Fruit fly (Drosophila melanogaster) whole organism, embryonic: ENCODE data around the gene CG6628.
A peak's percentile ranks its signal among the peaks of the same experiment; 100 is the strongest.

Experiments
- Atf-2 ChIP-seq: fragments of 200-800 bp; sonication (Bioruptor generic); optimal IDR thresholded peaks from 2 replicates; lab custom pipeline; 2016; ENCODE audit warnings: missing biosample characterization, missing genetic modification characterization
- Bgb ChIP-seq: fragments of 200-800 bp; sonication (Bioruptor generic); IDR thresholded peaks from 2 replicates; pipeline ENCODE4 v1.3.6; 2022; ENCODE audit warnings: missing biosample characterization, missing genetic modification characterization; ENCODE audit not compliant: partially characterized antibody
- Blimp-1 ChIP-seq: fragments of 200-800 bp; sonication (Bioruptor generic); optimal IDR thresholded peaks from 3 replicates; lab custom pipeline; 2018; ENCODE audit warnings: missing biosample characterization, missing genetic modification characterization, mild to moderate bottlenecking, moderate library complexity, missing genetic modification reagents
- CG10543 ChIP-seq: fragments of 200-800 bp; sonication (Bioruptor generic); optimal IDR thresholded peaks from 3 replicates; lab custom pipeline; 2017; ENCODE audit warnings: missing biosample characterization, mild to moderate bottlenecking, missing genetic modification characterization, moderate library complexity
- CG10654 ChIP-seq: fragments of 200-800 bp; sonication (Bioruptor generic); optimal IDR thresholded peaks from 2 replicates; lab custom pipeline; 2016; ENCODE audit warnings: missing biosample characterization, missing genetic modification characterization
- CG10959 ChIP-seq: fragments of 200-800 bp; sonication (Bioruptor generic); IDR thresholded peaks from 2 replicates; pipeline ENCODE4 v1.3.6; 2022; ENCODE audit warnings: missing biosample characterization, missing genetic modification characterization
- CG11247 ChIP-seq: fragments of 200-800 bp; sonication (Bioruptor generic); IDR thresholded peaks from 2 replicates; pipeline ENCODE4 v1.3.6; 2022; ENCODE audit warnings: missing biosample characterization, missing genetic modification characterization
- CG12071 ChIP-seq: fragments of 200-800 bp; sonication (Bioruptor generic); optimal IDR thresholded peaks from 3 replicates; lab custom pipeline; 2018; ENCODE audit warnings: missing biosample characterization, mild to moderate bottlenecking, missing genetic modification characterization
- CG13894 ChIP-seq: fragments of 200-800 bp; sonication (Bioruptor generic); optimal IDR thresholded peaks from 3 replicates; lab custom pipeline; 2018; ENCODE audit warnings: missing biosample characterization, mild to moderate bottlenecking, missing genetic modification characterization, moderate library complexity
- CG16779 ChIP-seq: fragments of 200-800 bp; sonication (Bioruptor generic); IDR thresholded peaks from 2 replicates; pipeline ENCODE4 v1.3.6; 2022; ENCODE audit warnings: missing biosample characterization, missing genetic modification characterization
- CG3163 ChIP-seq: fragments of 200-800 bp; sonication (Bioruptor generic); optimal IDR thresholded peaks from 3 replicates; lab custom pipeline; 2016; ENCODE audit warnings: missing biosample characterization, missing genetic modification characterization
- CG32532 ChIP-seq: fragments of 200-800 bp; sonication (Bioruptor generic); IDR thresholded peaks from 2 replicates; pipeline ENCODE4 v1.3.6; 2022; ENCODE audit warnings: missing biosample characterization, missing genetic modification characterization
- CG32767 ChIP-seq: fragments of 200-800 bp; sonication (Bioruptor generic); IDR thresholded peaks from 2 replicates; pipeline ENCODE4 v1.3.6; 2022; ENCODE audit warnings: missing biosample characterization, missing genetic modification characterization
- CG4282 ChIP-seq: fragments of 200-800 bp; sonication (Bioruptor generic); optimal IDR thresholded peaks from 2 replicates; lab custom pipeline; 2016; ENCODE audit warnings: missing biosample characterization, missing genetic modification characterization
- CG5953 ChIP-seq: fragments of 200-800 bp; sonication (Bioruptor generic); IDR thresholded peaks from 2 replicates; pipeline ENCODE4 v1.3.6; 2022; ENCODE audit warnings: missing biosample characterization, missing genetic modification characterization
- CG6854 ChIP-seq: fragments of 200-800 bp; sonication (Bioruptor generic); optimal IDR thresholded peaks from 3 replicates; lab custom pipeline; 2017; ENCODE audit warnings: missing biosample characterization, mild to moderate bottlenecking, missing genetic modification characterization
- CG8478 ChIP-seq: fragments of >200 bp; optimal IDR thresholded peaks from 2 replicates; lab custom pipeline; 2018
- Dad ChIP-seq: fragments of 200-800 bp; sonication (Bioruptor generic); optimal IDR thresholded peaks from 3 replicates; lab custom pipeline; 2016; ENCODE audit warnings: missing biosample characterization, missing genetic modification characterization
- Dll ChIP-seq: fragments of 200-800 bp; sonication (Bioruptor generic); IDR thresholded peaks from 4 replicates; pipeline ENCODE4 v1.3.6; 2022; ENCODE audit warnings: missing biosample characterization, missing genetic modification characterization; ENCODE audit not compliant: partially characterized antibody
- Eip74EF ChIP-seq, 2 experiments: fragments of 200-800 bp in 1 of 2; fragments of >200 bp in 1 of 2; sonication (Bioruptor generic) in 1 of 2; optimal IDR thresholded peaks; 2 replicates each; lab custom pipeline; 2017 to 2019; ENCODE audit warnings: missing biosample characterization in 2 of 2, missing genetic modification characterization in 2 of 2, mild to moderate bottlenecking in 1 of 2, moderate library complexity in 1 of 2
- Ets65A ChIP-seq: fragments of 200-800 bp; sonication (Bioruptor generic); peaks from one replicate; lab custom pipeline; 2016; ENCODE audit warnings: missing biosample characterization, missing genetic modification characterization
- Gsc ChIP-seq: fragments of 200-800 bp; sonication (Bioruptor generic); IDR thresholded peaks from 2 replicates; pipeline ENCODE4 v1.3.6; 2022; ENCODE audit warnings: missing biosample characterization, missing genetic modification characterization
- Hey ChIP-seq: fragments of 200-800 bp; sonication (Bioruptor generic); optimal IDR thresholded peaks from 3 replicates; lab custom pipeline; 2018; ENCODE audit warnings: missing biosample characterization, mild to moderate bottlenecking, missing genetic modification characterization
- HmgD ChIP-seq: fragments of 200-800 bp; sonication (Bioruptor generic); optimal IDR thresholded peaks from 3 replicates; lab custom pipeline; 2016; ENCODE audit warnings: missing biosample characterization, missing genetic modification characterization
- Hmr ChIP-seq: fragments of 200-800 bp; sonication (Bioruptor generic); optimal IDR thresholded peaks from 3 replicates; lab custom pipeline; 2017; ENCODE audit warnings: mild to moderate bottlenecking, missing biosample characterization, missing genetic modification reagents, missing genetic modification characterization
- Hr51 ChIP-seq, 2 experiments: fragments of 200-800 bp; sonication (Bioruptor generic); optimal IDR thresholded peaks; 2 replicates in 1 of 2; 3 replicates in 1 of 2; lab custom pipeline; 2016 to 2018; ENCODE audit warnings: missing biosample characterization in 2 of 2, missing genetic modification characterization in 2 of 2, mild to moderate bottlenecking in 1 of 2, moderate library complexity in 1 of 2
- Jarid2 ChIP-seq: fragments of 200-800 bp; sonication (Bioruptor generic); optimal IDR thresholded peaks from 3 replicates; lab custom pipeline; 2017; ENCODE audit warnings: mild to moderate bottlenecking, missing biosample characterization, missing genetic modification reagents, missing genetic modification characterization
- Mes4 ChIP-seq: fragments of 200-800 bp; sonication (Bioruptor generic); optimal IDR thresholded peaks from 2 replicates; lab custom pipeline; 2016; ENCODE audit warnings: missing biosample characterization, missing genetic modification characterization
- Myb ChIP-seq: fragments of 200-800 bp; sonication (Bioruptor generic); optimal IDR thresholded peaks from 2 replicates; lab custom pipeline; 2016; ENCODE audit warnings: missing biosample characterization, missing genetic modification characterization
- Nf-YA ChIP-seq: fragments of 200-800 bp; sonication (Bioruptor generic); IDR thresholded peaks from 2 replicates; pipeline ENCODE4 v1.3.6; 2022; ENCODE audit warnings: missing biosample characterization, missing genetic modification characterization
- Trl ChIP-seq, 3 experiments: fragments of >200 bp in 2 of 3; fragments of 200-800 bp in 1 of 3; sonication (Bioruptor generic) in 1 of 3; optimal IDR thresholded peaks; 2 replicates in 1 of 3; 3 replicates in 2 of 3; lab custom pipeline; 2016 to 2017; ENCODE audit warnings: missing biosample characterization in 1 of 3, missing genetic modification characterization in 1 of 3
- abd-A ChIP-seq: fragments of 200-800 bp; sonication (Bioruptor generic); optimal IDR thresholded peaks from 3 replicates; lab custom pipeline; 2019; ENCODE audit warnings: missing biosample characterization, mild to moderate bottlenecking, missing genetic modification characterization, moderate library complexity
- amos ChIP-seq: fragments of 200-800 bp; sonication (Bioruptor generic); IDR thresholded peaks from 2 replicates; pipeline ENCODE4 v1.3.6; 2022; ENCODE audit warnings: missing biosample characterization, missing genetic modification characterization; ENCODE audit not compliant: partially characterized antibody
- bcd ChIP-seq: fragments of 200-800 bp; sonication (Bioruptor generic); optimal IDR thresholded peaks from 2 replicates; lab custom pipeline; 2017; ENCODE audit warnings: missing biosample characterization, mild to moderate bottlenecking, missing genetic modification characterization
- br ChIP-seq: fragments of >200 bp; optimal IDR thresholded peaks from 2 replicates; lab custom pipeline; 2017
- cg ChIP-seq: fragments of 200-800 bp; sonication (Bioruptor generic); optimal IDR thresholded peaks from 3 replicates; lab custom pipeline; 2019; ENCODE audit warnings: missing biosample characterization, mild to moderate bottlenecking, missing genetic modification characterization, moderate library complexity
- ci ChIP-seq: fragments of 200-800 bp; sonication (Bioruptor generic); IDR thresholded peaks from 3 replicates; pipeline ENCODE4 v1.3.6; 2022; ENCODE audit warnings: missing biosample characterization, missing genetic modification characterization
- eve ChIP-seq, 2 experiments: fragments of >200 bp; optimal IDR thresholded peaks; 2 replicates each; lab custom pipeline; 2017; ENCODE audit warnings: missing biosample characterization in 2 of 2, missing genetic modification characterization in 2 of 2
- gem ChIP-seq: fragments of 200-800 bp; sonication (Bioruptor generic); optimal IDR thresholded peaks from 2 replicates; lab custom pipeline; 2019; ENCODE audit warnings: missing biosample characterization, mild to moderate bottlenecking, missing genetic modification characterization, moderate library complexity
- her ChIP-seq: fragments of 200-800 bp; sonication (Bioruptor generic); optimal IDR thresholded peaks from 2 replicates; lab custom pipeline; 2016; ENCODE audit warnings: missing biosample characterization, missing genetic modification characterization
- insv ChIP-seq, 2 experiments: fragments of 200-800 bp; sonication (Bioruptor generic); optimal IDR thresholded peaks; 3 replicates each; lab custom pipeline; 2016 to 2018; ENCODE audit warnings: missing biosample characterization in 2 of 2, missing genetic modification characterization in 2 of 2
- lov ChIP-seq, 2 experiments: fragments of 200-800 bp in 1 of 2; fragments of >200 bp in 1 of 2; sonication (Bioruptor generic) in 1 of 2; IDR thresholded peaks in 1 of 2; optimal IDR thresholded peaks in 1 of 2; 2 replicates in 1 of 2; 3 replicates in 1 of 2; pipeline versions ENCODE4 v1.3.6 to Lab custom; 2017 to 2022; ENCODE audit warnings: missing biosample characterization in 1 of 2, missing genetic modification characterization in 1 of 2
- nmo ChIP-seq: fragments of 200-800 bp; sonication (Bioruptor generic); optimal IDR thresholded peaks from 2 replicates; lab custom pipeline; 2018; ENCODE audit warnings: missing biosample characterization, mild to moderate bottlenecking, missing genetic modification characterization, moderate library complexity
- pros ChIP-seq: fragments of 200-800 bp; sonication (Bioruptor generic); optimal IDR thresholded peaks from 3 replicates; lab custom pipeline; 2019; ENCODE audit warnings: missing biosample characterization, mild to moderate bottlenecking, missing genetic modification characterization, moderate library complexity
- pum ChIP-seq: fragments of 200-800 bp; sonication (Bioruptor generic); optimal IDR thresholded peaks from 2 replicates; lab custom pipeline; 2016; ENCODE audit warnings: missing biosample characterization, missing genetic modification characterization
- repo ChIP-seq: fragments of 200-800 bp; sonication (Bioruptor generic); optimal IDR thresholded peaks from 2 replicates; lab custom pipeline; 2016; ENCODE audit warnings: missing biosample characterization, missing genetic modification characterization
- scrt ChIP-seq: fragments of 200-800 bp; sonication (Bioruptor generic); optimal IDR thresholded peaks from 2 replicates; lab custom pipeline; 2018; ENCODE audit warnings: missing biosample characterization, mild to moderate bottlenecking, missing genetic modification characterization, moderate library complexity
- slp2 ChIP-seq: fragments of 200-800 bp; sonication (Bioruptor generic); optimal IDR thresholded peaks from 2 replicates; lab custom pipeline; 2016; ENCODE audit warnings: missing biosample characterization, missing genetic modification characterization
- vnd ChIP-seq: fragments of 200-800 bp; sonication (Bioruptor generic); IDR thresholded peaks from 3 replicates; pipeline ENCODE4 v1.3.6; 2022; ENCODE audit warnings: missing biosample characterization, missing genetic modification characterization; ENCODE audit not compliant: partially characterized antibody
- zfh1 ChIP-seq: fragments of 200-800 bp; sonication (Bioruptor generic); IDR thresholded peaks from 3 replicates; pipeline ENCODE4 v1.3.6; 2022; ENCODE audit warnings: missing biosample characterization, missing genetic modification characterization

The CG6628 gene

DNA sequence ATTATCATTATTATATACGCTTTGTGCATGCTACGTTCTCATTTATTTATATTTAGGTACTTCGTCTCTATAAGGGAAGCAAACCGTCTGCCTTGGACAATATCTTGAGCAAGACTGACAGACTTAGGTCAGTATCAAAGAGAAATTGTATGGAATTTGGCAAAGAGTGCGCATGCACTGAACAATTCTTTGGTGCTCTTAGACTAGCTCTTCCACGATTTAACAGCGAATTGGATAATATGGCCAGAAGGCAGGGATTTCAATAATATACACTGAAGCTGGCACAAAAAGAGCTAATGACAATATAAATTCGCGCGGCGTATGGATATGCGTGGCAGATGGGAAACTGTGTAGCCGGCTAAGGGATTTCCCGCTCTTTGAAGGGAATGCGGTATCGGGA, 20.1 kb upstream of the CG6628 start (continued):
- TF ChIP-seq bcd (GFP tag; lab: Kevin White, UChicago) (no peak), CG10654 (GFP tag; lab: Kevin White, UChicago) (no peak), vnd (no peak), Gsc (GFP tag; lab: Robert Waterston, UW) (no peak), insv (GFP tag; optimal IDR thresholded peaks at IDR 0.05; lab: Kevin White, UChicago) (no peak), slp2 (GFP tag; lab: Kevin White, UChicago) (no peak), scrt (GFP tag; lab: Kevin White, UChicago) (no peak), CG6854 (GFP tag; lab: Kevin White, UChicago) (no peak), amos (GFP tag; lab: Robert Waterston, UW) (no peak), abd-A (tag; lab: Kevin White, UChicago) (peak; percentile 77), CG10543 (GFP tag; lab: Kevin White, UChicago) (no peak), CG8478 (no peak), Mes4 (GFP tag; lab: Kevin White, UChicago) (no peak), her (GFP tag; lab: Kevin White, UChicago) (no peak), HmgD (GFP tag; lab: Kevin White, UChicago) (no peak), Trl (optimal IDR thresholded peaks at IDR 0.05; lab: Kevin White, UChicago) (peak; percentile 31 to 43), Trl (GFP tag; optimal IDR thresholded peaks at IDR 0.05; lab: Kevin White, UChicago) (no peak), CG5953 (no peak), CG4282 (GFP tag; lab: Kevin White, UChicago) (no peak), lov (optimal IDR thresholded peaks at IDR 0.05; lab: Kevin White, UChicago) (no peak), lov (GFP tag; IDR thresholded peaks at IDR 0.05; lab: Robert Waterston, UW) (no peak), CG32767 (GFP tag; lab: Robert Waterston, UW) (no peak), pros (GFP tag; lab: Kevin White, UChicago) (no peak), Hey (no peak), Hmr (GFP tag; lab: Kevin White, UChicago) (no peak), Dad (no peak), Atf-2 (GFP tag; lab: Kevin White, UChicago) (no peak), Ets65A (peak; percentile 45), cg (GFP tag; lab: Kevin White, UChicago) (no peak), repo (no peak), Myb (GFP tag; lab: Kevin White, UChicago) (no peak), zfh1 (GFP tag; lab: Robert Waterston, UW) (no peak), br (lab: Kevin White, UChicago) (no peak), pum (no peak)

DNA sequence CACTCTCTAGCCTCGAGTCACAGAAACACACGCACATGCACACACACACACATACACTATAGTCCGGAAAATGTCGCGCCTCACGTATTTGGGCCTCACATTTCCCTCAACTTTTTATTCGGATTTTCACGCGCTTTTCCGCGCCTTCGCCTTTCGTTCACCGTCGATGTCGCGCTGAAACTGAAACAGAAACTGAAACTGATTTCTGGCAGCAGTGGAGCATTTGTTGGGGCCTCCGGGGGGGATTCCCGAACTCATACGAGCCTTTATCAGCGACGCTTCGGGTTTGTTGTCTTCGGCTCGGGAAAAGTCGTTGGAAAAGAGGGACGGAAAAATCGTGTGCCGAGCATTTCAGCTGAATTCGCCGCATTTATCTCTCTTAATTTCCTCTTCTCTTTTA, 19.1 kb upstream of the CG6628 start, which contains the start of gene dpr10:
Gene dpr10, minus strand, starts transcription at position 185 of the 400 bp plus-strand sequence.
- TF ChIP-seq CG32532 (GFP tag; lab: Robert Waterston, UW) (0 out of 2 replicates have a peak, but pooled peaks have one; percentile 8), CG3163 (GFP tag; lab: Kevin White, UChicago) (peak; percentile 76), Nf-YA (GFP tag; lab: Robert Waterston, UW) (no peak), CG16779 (GFP tag; lab: Robert Waterston, UW) (peak; percentile 63; the same call in 1 of the 2 replicates), gem (tag; lab: Kevin White, UChicago) (no peak), CG10959 (no peak), eve (GFP tag; optimal IDR thresholded peaks at IDR 0.05; lab: Kevin White, UChicago) (no peak), Jarid2 (GFP tag; lab: Kevin White, UChicago) (peak; percentile 80), scrt (GFP tag; lab: Kevin White, UChicago) (peak; percentile 40), Hr51 (GFP tag; optimal IDR thresholded peaks at IDR 0.05; lab: Kevin White, UChicago) (peak in 1 of 2 experiments; percentile 18), CG10543 (GFP tag; lab: Kevin White, UChicago) (peak; percentile 37), Trl (optimal IDR thresholded peaks at IDR 0.05; lab: Kevin White, UChicago) (peak; percentile 18 to 38), Trl (GFP tag; optimal IDR thresholded peaks at IDR 0.05; lab: Kevin White, UChicago) (no peak), ci (0 out of 3 replicates have a peak, but pooled peaks have one; percentile 42), Dll (GFP tag; lab: Robert Waterston, UW) (0 out of 4 replicates have a peak, but pooled peaks have one; percentile 13), Eip74EF (GFP tag; optimal IDR thresholded peaks at IDR 0.05; lab: Kevin White, UChicago) (no peak), CG13894 (tag; lab: Kevin White, UChicago) (peak; percentile 69), Blimp-1 (GFP tag; lab: Kevin White, UChicago) (peak; percentile 53), CG32767 (GFP tag; lab: Robert Waterston, UW) (no peak), CG11247 (GFP tag; lab: Robert Waterston, UW) (no peak), Bgb (GFP tag; lab: Robert Waterston, UW) (peak; percentile 33; the same call in 1 of the 2 replicates), nmo (GFP tag; lab: Kevin White, UChicago) (no peak), CG12071 (GFP tag; lab: Kevin White, UChicago) (peak; percentile 26)
